Fruit fly (Drosophila melanogaster): ENCODE results near the gene CG18284.

The CG18284 gene

dm6 chr2L:10680584-10681080 is 36.9 kb downstream of the CG18284 start, which contains the start of gene CG17105:
Gene CG17105 (plus strand): TSS chr2L:10681030.
- TF ChIP-seq toe (GFP tag; optimal IDR thresholded peaks at IDR 0.05) (no peak), CG7045 (GFP tag; optimal IDR thresholded peaks at IDR 0.05) (no peak), tj (GFP tag; optimal IDR thresholded peaks at IDR 0.05) (no peak), cnc (optimal IDR thresholded peaks at IDR 0.05) (no peak), Mnt (GFP tag; optimal IDR thresholded peaks at IDR 0.05) (no peak), Clk (GFP tag; optimal IDR thresholded peaks at IDR 0.05) (no peak), kay (GFP tag; ENCODE audit: borderline replicate concordance) (no peak), CG12768 (GFP tag; optimal IDR thresholded peaks at IDR 0.05) (no peak), pad (GFP tag; optimal IDR thresholded peaks at IDR 0.05) (no peak), CG7101 (tag; optimal IDR thresholded peaks at IDR 0.05) (no peak), CG14711 (tag; optimal IDR thresholded peaks at IDR 0.05) (no peak), ovo (GFP tag; optimal IDR thresholded peaks at IDR 0.05) (no peak), bab1 (GFP tag; optimal IDR thresholded peaks at IDR 0.05) (no peak)

dm6 chr2L:10681602-10682001 is 37.8 kb downstream of the CG18284 start, which contains the start of gene CG17107:
Gene CG17107 (plus strand): TSS chr2L:10681902.
- no peak for TF ChIP-seq CG33017 (tag; optimal IDR thresholded peaks at IDR 0.05)
- TF ChIP-seq CG7101 (tag; optimal IDR thresholded peaks at IDR 0.05), result no peak
- no peak for TF ChIP-seq CG12768 (GFP tag; optimal IDR thresholded peaks at IDR 0.05)
- TF ChIP-seq Crg-1 (GFP tag; optimal IDR thresholded peaks at IDR 0.05), result no peak
- no peak for TF ChIP-seq bab1 (GFP tag; optimal IDR thresholded peaks at IDR 0.05)

- TF ChIP-seq Crg-1 (GFP tag; optimal IDR thresholded peaks at IDR 0.05) (no peak), CG5204 (GFP tag; optimal IDR thresholded peaks at IDR 0.05) (no peak), CG1620 (GFP tag; optimal IDR thresholded peaks at IDR 0.05) (no peak), ovo (GFP tag; optimal IDR thresholded peaks at IDR 0.05) (no peak)
Measured at dm6 chr2L:10682197-10682596, 38.4 kb downstream of the CG18284 start.

DNA sequence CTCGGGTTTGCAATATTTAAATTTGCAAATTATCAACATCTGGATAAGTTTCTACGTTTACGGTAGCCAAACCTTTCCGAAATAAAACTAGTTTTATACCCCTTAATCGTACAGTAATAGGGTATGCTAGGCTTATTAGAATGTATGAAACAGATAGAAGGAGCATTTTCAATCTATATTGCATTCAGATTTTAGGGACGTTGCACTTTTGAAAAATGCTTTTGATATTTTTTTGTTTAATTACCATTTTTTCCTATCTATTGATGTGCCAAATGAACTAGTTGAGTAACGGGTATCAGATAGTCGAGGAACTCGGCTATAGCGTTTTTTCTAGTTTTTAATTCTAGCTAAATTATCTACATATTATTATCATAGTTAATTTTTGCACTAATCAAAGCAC is 39.1 kb downstream of the CG18284 start:
- no peak for TF ChIP-seq bab1 (GFP tag; optimal IDR thresholded peaks at IDR 0.05)
- no peak for TF ChIP-seq CG7101 (tag; optimal IDR thresholded peaks at IDR 0.05)
- TF ChIP-seq ovo (GFP tag; optimal IDR thresholded peaks at IDR 0.05), result no peak
- no peak for TF ChIP-seq CG5204 (GFP tag; optimal IDR thresholded peaks at IDR 0.05)
- no peak for TF ChIP-seq Mnt (GFP tag; optimal IDR thresholded peaks at IDR 0.05)
- TF ChIP-seq CG11617 (GFP tag; optimal IDR thresholded peaks at IDR 0.05), result no peak
- TF ChIP-seq Crg-1 (GFP tag; optimal IDR thresholded peaks at IDR 0.05), result no peak
- TF ChIP-seq CG1620 (GFP tag; optimal IDR thresholded peaks at IDR 0.05), result no peak
- TF ChIP-seq Hr96 (GFP tag; optimal IDR thresholded peaks at IDR 0.05), result no peak
- TF ChIP-seq kay (GFP tag; ENCODE audit: borderline replicate concordance), result no peak
- TF ChIP-seq CG14711 (tag; optimal IDR thresholded peaks at IDR 0.05), result no peak
- TF ChIP-seq toe (GFP tag; optimal IDR thresholded peaks at IDR 0.05), result no peak

dm6 chr2L:10684309-10684708 is 40.5 kb downstream of the CG18284 start, which contains the start of gene CG7299:
Gene CG7299 (minus strand): TSS chr2L:10684409.
- TF ChIP-seq pad (GFP tag; optimal IDR thresholded peaks at IDR 0.05), result no peak
- no peak for TF ChIP-seq CG33017 (tag; optimal IDR thresholded peaks at IDR 0.05)
- TF ChIP-seq CG12768 (GFP tag; optimal IDR thresholded peaks at IDR 0.05), result no peak
- TF ChIP-seq Crg-1 (GFP tag; optimal IDR thresholded peaks at IDR 0.05), result no peak
- no peak for TF ChIP-seq cnc (optimal IDR thresholded peaks at IDR 0.05)
- no peak for TF ChIP-seq Clk (GFP tag; optimal IDR thresholded peaks at IDR 0.05)

DNA sequence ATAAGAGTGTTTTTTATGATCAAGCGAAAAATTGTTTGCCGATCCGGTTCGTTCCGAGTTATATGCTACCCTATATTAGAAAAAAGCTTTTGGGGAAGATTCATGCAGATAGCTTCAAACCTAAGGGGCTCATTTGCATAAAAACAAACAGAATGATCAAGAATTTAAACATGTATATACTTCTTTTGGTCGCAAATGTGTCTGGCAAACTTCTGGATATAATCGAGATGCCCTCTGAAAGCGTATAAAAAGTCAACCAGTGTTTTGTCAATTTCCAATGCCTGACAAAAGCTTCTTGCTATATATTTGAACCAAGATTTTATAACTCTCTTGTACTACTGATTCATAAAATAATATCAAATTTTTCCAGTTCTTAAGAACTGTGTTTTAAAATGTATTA is 41.9 kb downstream of the CG18284 start:
- TF ChIP-seq bab1 (GFP tag; optimal IDR thresholded peaks at IDR 0.05) (no peak), CG11617 (GFP tag; optimal IDR thresholded peaks at IDR 0.05) (no peak), Crg-1 (GFP tag; optimal IDR thresholded peaks at IDR 0.05) (no peak), Hr96 (GFP tag; optimal IDR thresholded peaks at IDR 0.05) (no peak), CG12768 (GFP tag; optimal IDR thresholded peaks at IDR 0.05) (no peak), cnc (optimal IDR thresholded peaks at IDR 0.05) (no peak)

DNA sequence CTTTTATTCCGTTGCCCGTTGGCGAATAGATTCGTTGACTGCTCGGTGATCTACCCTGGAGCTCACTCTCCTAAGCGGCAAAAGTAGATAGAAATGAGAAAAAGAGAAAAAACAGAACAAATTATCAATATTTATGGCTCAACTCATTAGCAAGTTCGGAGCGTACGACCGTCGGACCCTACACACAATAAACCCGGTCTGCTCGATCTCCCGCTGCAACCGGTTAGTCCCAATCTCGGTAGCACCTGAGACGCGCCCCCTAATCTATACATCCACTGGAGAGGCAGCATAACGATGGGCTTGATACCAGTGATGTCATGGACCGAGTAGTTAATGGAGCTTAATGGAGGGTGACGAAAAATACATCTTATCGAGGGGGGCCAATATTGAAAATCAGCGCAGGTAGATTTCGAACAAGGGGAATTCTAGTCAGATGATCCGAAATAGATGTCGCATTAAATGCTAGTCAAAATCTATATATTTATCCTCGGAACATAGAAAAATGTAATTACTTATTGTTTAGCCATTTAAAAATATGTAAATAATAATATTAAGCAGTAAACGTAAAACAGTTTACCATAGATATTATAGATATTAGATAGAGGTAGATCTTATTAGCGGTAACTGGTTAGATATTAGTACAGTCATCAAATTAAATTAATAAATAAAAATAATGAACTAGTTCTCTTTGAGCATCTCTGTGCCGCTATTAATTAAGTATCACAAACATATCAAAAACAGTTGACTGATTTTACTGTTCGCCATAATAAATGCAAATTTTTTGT is 43.4 kb downstream of the CG18284 start, which contains the start of gene CG7296:
Gene CG7296, minus strand, starts transcription at position 58 of the 785 bp plus-strand sequence.
- TF ChIP-seq tj (GFP tag; optimal IDR thresholded peaks at IDR 0.05), result no peak
- no peak for TF ChIP-seq Mnt (GFP tag; optimal IDR thresholded peaks at IDR 0.05)

dm6 chr2L:10687794-10688185 is 44.0 kb downstream of the CG18284 start:
- TF ChIP-seq tj (GFP tag; optimal IDR thresholded peaks at IDR 0.05) (no peak), CG12768 (GFP tag; optimal IDR thresholded peaks at IDR 0.05) (no peak), bab1 (GFP tag; optimal IDR thresholded peaks at IDR 0.05) (no peak), cic (GFP tag; optimal IDR thresholded peaks at IDR 0.05) (no peak), Mnt (GFP tag; optimal IDR thresholded peaks at IDR 0.05) (no peak), ovo (GFP tag; optimal IDR thresholded peaks at IDR 0.05) (no peak)
